Worm (Caenorhabditis elegans): ENCODE measurements around the gene F41C3.7.

The F41C3.7 gene

ce11 chrII:4773891-4774432 is 44.1 kb downstream of the F41C3.7 start, which contains the start of the genes F26G1.9 and F26G1.10:
F26G1.9 (minus strand) TSS chrII:4773991.
F26G1.10 (plus strand) TSS chrII:4774382.
- TF ChIP-seq B0035.1 (tag; optimal IDR thresholded peaks at IDR 0.05) = no peak
- no peak for TF ChIP-seq rcor-1 (GFP tag; IDR thresholded peaks at IDR 0.05)
- TF ChIP-seq lag-1 (GFP tag; IDR thresholded peaks at IDR 0.05) = no peak
- no peak for TF ChIP-seq ekl-4 (GFP tag; IDR thresholded peaks at IDR 0.05)
- TF ChIP-seq snpc-1.3 (tag; optimal IDR thresholded peaks at IDR 0.05; ENCODE audit: insufficient read depth) = no peak
- TF ChIP-seq aptf-2 (GFP tag; conservative IDR thresholded peaks at IDR 0.05) = no peak
- no peak for TF ChIP-seq B0336.3 (GFP tag; IDR thresholded peaks at IDR 0.05)
- no peak for TF ChIP-seq repo-1 (tag; optimal IDR thresholded peaks at IDR 0.05)
- TF ChIP-seq dox-1 (GFP tag; IDR thresholded peaks at IDR 0.05) = no peak

- TF ChIP-seq Y53F4B.3 (GFP tag; IDR thresholded peaks at IDR 0.05) (no peak), ceh-27 (GFP tag; optimal IDR thresholded peaks at IDR 0.05) (no peak), akir-1 (GFP tag; optimal IDR thresholded peaks at IDR 0.05) (no peak), Y53G8AR.9 (GFP tag; conservative IDR thresholded peaks at IDR 0.05) (no peak), chd-7 (tag; optimal IDR thresholded peaks at IDR 0.05) (no peak), nfya-2 (GFP tag; IDR thresholded peaks at IDR 0.05) (no peak), hmg-20 (GFP tag; IDR thresholded peaks at IDR 0.05) (no peak)
Measured at ce11 chrII:4775802-4776201, 46.0 kb downstream of the F41C3.7 start.

ce11 chrII:4776933-4777332 is 47.1 kb downstream of the F41C3.7 start, which contains the start of gene F26G1.11:
F26G1.11 (plus strand) TSS chrII:4777137.
- TF ChIP-seq tbx-9 (tag; optimal IDR thresholded peaks at IDR 0.05; ENCODE audit: borderline replicate concordance) (no peak), nhr-80 (tag; optimal IDR thresholded peaks at IDR 0.05) (peak; percentile 38)

- TF ChIP-seq him-1 (tag; optimal IDR thresholded peaks at IDR 0.05) = no peak
- no peak for TF ChIP-seq C06A6.2 (GFP tag; conservative IDR thresholded peaks at IDR 0.05)
- no peak for TF ChIP-seq bed-1 (GFP tag; IDR thresholded peaks at IDR 0.05)
- no peak for TF ChIP-seq rpc-1 (optimal IDR thresholded peaks at IDR 0.05)
- TF ChIP-seq rpc-1 (tag; optimal IDR thresholded peaks at IDR 0.05) = no peak
- TF ChIP-seq dpff-1 (tag; optimal IDR thresholded peaks at IDR 0.05) = no peak
- no peak for TF ChIP-seq sptf-2 (GFP tag; optimal IDR thresholded peaks at IDR 0.05)
- TF ChIP-seq pbrm-1 (GFP tag; IDR thresholded peaks at IDR 0.05) = no peak
- no peak for TF ChIP-seq repo-1 (tag; optimal IDR thresholded peaks at IDR 0.05)
- TF ChIP-seq B0019.2 (GFP tag; conservative IDR thresholded peaks at IDR 0.05) = no peak
- TF ChIP-seq rec-8 (tag; optimal IDR thresholded peaks at IDR 0.05) = no peak
- no peak for TF ChIP-seq hsf-1 (GFP tag; IDR thresholded peaks at IDR 0.05)
- no peak for TF ChIP-seq mel-28 (tag; optimal IDR thresholded peaks at IDR 0.05; ENCODE audit: borderline replicate concordance)
- TF ChIP-seq F57C9.4 (tag; optimal IDR thresholded peaks at IDR 0.05) = no peak
- TF ChIP-seq pha-4 (tag; optimal IDR thresholded peaks at IDR 0.05) = no peak
- no peak for TF ChIP-seq ztf-18 (tag; optimal IDR thresholded peaks at IDR 0.05)
Measured at ce11 chrII:4779753-4780152, 49.9 kb downstream of the F41C3.7 start.

- TF ChIP-seq unc-130 (GFP tag; optimal IDR thresholded peaks at IDR 0.05) = no peak
- no peak for TF ChIP-seq K11D2.4 (GFP tag; IDR thresholded peaks at IDR 0.05)
- no peak for TF ChIP-seq ztf-6 (GFP tag; IDR thresholded peaks at IDR 0.05)
Measured at ce11 chrII:4784436-4784835, 54.6 kb downstream of the F41C3.7 start, which contains the start of gene nep-12. nep-12 (minus strand) TSS chrII:4784536.

All from whole organism, young adult.